Worm (Caenorhabditis elegans): ENCODE data around the gene grd-16.

DNA sequence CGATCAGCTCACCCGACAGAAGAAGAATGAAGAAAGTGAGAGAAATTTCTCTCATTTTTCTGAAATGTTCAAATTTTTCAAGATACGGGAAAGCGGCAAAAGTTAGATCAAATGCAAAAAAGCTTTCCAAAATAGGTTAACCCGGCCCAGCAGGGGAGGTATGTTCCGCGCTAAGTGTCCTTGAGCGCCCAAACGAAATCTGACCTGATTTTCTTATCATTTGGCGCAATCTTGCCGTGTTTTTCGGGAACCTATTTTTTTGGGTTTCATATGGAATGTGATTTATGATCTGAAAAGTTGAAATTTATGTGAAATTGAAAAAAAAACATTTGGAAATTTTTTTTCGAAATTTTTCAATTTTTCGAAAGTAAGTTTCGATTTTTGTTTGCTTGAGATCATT is 13.2 kb upstream of the grd-16 start, which contains the start of gene cdh-10:
- TF ChIP-seq Y95B8A.8 (GFP tag; IDR thresholded peaks at IDR 0.05) (no peak), B0035.1 (tag; optimal IDR thresholded peaks at IDR 0.05) (no peak), fkh-3 (tag; optimal IDR thresholded peaks at IDR 0.05) (no peak), lin-35 (GFP tag; optimal IDR thresholded peaks at IDR 0.05) (no peak), C17E4.6 (GFP tag; IDR thresholded peaks at IDR 0.05) (no peak), F22D6.2 (tag; optimal IDR thresholded peaks at IDR 0.05) (no peak), sdz-38 (tag; optimal IDR thresholded peaks at IDR 0.05) (no peak), ama-1 (optimal IDR thresholded peaks at IDR 0.05) (no peak), ama-1 (GFP tag; optimal IDR thresholded peaks at IDR 0.05) (no peak), dox-1 (GFP tag; IDR thresholded peaks at IDR 0.05) (no peak), pha-4 (tag; optimal IDR thresholded peaks at IDR 0.05) (no peak), sea-2 (GFP tag; IDR thresholded peaks at IDR 0.05) (no peak)

Measured in whole organism, young adult.